Worm (Caenorhabditis elegans) whole organism, L2 larva: ENCODE results near the gene cka-1.

Experiments
- C34F6.9 ChIP-seq: fragments of 150-350 bp; optimal IDR thresholded peaks from 2 replicates; lab custom pipeline; 2014; ENCODE audit warnings: missing biosample characterization, missing genetic modification characterization
- F13H6.1 ChIP-seq: sonication (generic microtip); optimal IDR thresholded peaks from 2 replicates; lab custom pipeline; 2016; ENCODE audit warnings: missing genetic modification characterization, missing compliant biosample characterization
- R02D3.7 ChIP-seq: fragments of 150-350 bp; optimal IDR thresholded peaks from 2 replicates; lab custom pipeline; 2014; ENCODE audit warnings: missing biosample characterization, missing genetic modification characterization
- Y55F3AM.14 ChIP-seq: fragments of 200-800 bp; sonication (Bioruptor generic); optimal IDR thresholded peaks from 2 replicates; lab custom pipeline; 2018; ENCODE audit warnings: mild to moderate bottlenecking, missing genetic modification characterization, missing compliant biosample characterization
- ZK546.5 ChIP-seq: sonication (generic microtip); optimal IDR thresholded peaks from 2 replicates; lab custom pipeline; 2017; ENCODE audit warnings: missing biosample characterization, missing genetic modification characterization
- alr-1 ChIP-seq: fragments of 150-350 bp; optimal IDR thresholded peaks from 2 replicates; lab custom pipeline; 2014; ENCODE audit warnings: missing biosample characterization, missing genetic modification characterization
- aly-2 ChIP-seq: fragments of 150-350 bp; optimal IDR thresholded peaks from 2 replicates; lab custom pipeline; 2014; ENCODE audit warnings: missing biosample characterization, missing genetic modification characterization
- ama-1 ChIP-seq: fragments of 150-350 bp; optimal IDR thresholded peaks from 2 replicates; lab custom pipeline; 2018; ENCODE audit warnings: inconsistent platforms
- blmp-1 ChIP-seq: sonication (generic microtip); optimal IDR thresholded peaks from 2 replicates; lab custom pipeline; 2017; ENCODE audit warnings: missing genetic modification characterization, mild to moderate bottlenecking, missing compliant biosample characterization, antibody characterized with exemption, moderate library complexity; ENCODE audit not compliant: insufficient read depth
- ceh-16 ChIP-seq: fragments of 150-350 bp; optimal IDR thresholded peaks from 2 replicates; lab custom pipeline; 2014; ENCODE audit warnings: missing biosample characterization, missing genetic modification characterization
- ceh-82 ChIP-seq: fragments of 150-350 bp; optimal IDR thresholded peaks from 2 replicates; lab custom pipeline; 2014; ENCODE audit warnings: missing biosample characterization, missing genetic modification characterization
- crh-2 ChIP-seq: sonication (generic microtip); optimal IDR thresholded peaks from 2 replicates; lab custom pipeline; 2017; ENCODE audit warnings: missing biosample characterization, missing genetic modification characterization
- dmd-4 ChIP-seq: sonication (generic microtip); optimal IDR thresholded peaks from 2 replicates; lab custom pipeline; 2017; ENCODE audit warnings: missing biosample characterization, missing genetic modification characterization
- egl-27 ChIP-seq: sonication (generic microtip); optimal IDR thresholded peaks from 3 replicates; lab custom pipeline; 2017; ENCODE audit warnings: missing biosample characterization, missing genetic modification reagents, missing genetic modification characterization
- elt-1 ChIP-seq: fragments of 150-350 bp; optimal IDR thresholded peaks from 2 replicates; lab custom pipeline; 2014; ENCODE audit warnings: missing biosample characterization, missing genetic modification characterization
- elt-3 ChIP-seq: sonication (generic microtip); optimal IDR thresholded peaks from 2 replicates; lab custom pipeline; 2017; ENCODE audit warnings: missing biosample characterization, missing genetic modification characterization
- fos-1 ChIP-seq: fragments of 150-350 bp; optimal IDR thresholded peaks from 2 replicates; lab custom pipeline; 2014; ENCODE audit warnings: missing biosample characterization, missing genetic modification characterization
- gmeb-1 ChIP-seq: fragments of 150-350 bp; optimal IDR thresholded peaks from 2 replicates; lab custom pipeline; 2014; ENCODE audit warnings: missing biosample characterization, missing genetic modification characterization
- lin-11 ChIP-seq: fragments of 150-350 bp; sonication (generic microtip); optimal IDR thresholded peaks from 2 replicates; lab custom pipeline; 2014; ENCODE audit warnings: missing biosample characterization, missing genetic modification characterization, inconsistent platforms, mixed read lengths
- lin-13 ChIP-seq: fragments of 150-350 bp; optimal IDR thresholded peaks from 2 replicates; lab custom pipeline; 2014; ENCODE audit warnings: missing biosample characterization, missing genetic modification reagents, missing genetic modification characterization
- lin-39 ChIP-seq: fragments of 150-350 bp; optimal IDR thresholded peaks from 2 replicates; lab custom pipeline; 2014; ENCODE audit warnings: missing biosample characterization, missing genetic modification reagents, missing genetic modification characterization
- lsy-2 ChIP-seq, 2 experiments: fragments of 150-350 bp in 1 of 2; sonication (generic microtip) in 1 of 2; optimal IDR thresholded peaks; 2 replicates each; lab custom pipeline; 2014 to 2017; ENCODE audit warnings: missing biosample characterization in 2 of 2, missing genetic modification characterization in 2 of 2
- mab-5 ChIP-seq: fragments of 150-350 bp; optimal IDR thresholded peaks from 2 replicates; lab custom pipeline; 2014; ENCODE audit warnings: missing biosample characterization, missing genetic modification characterization
- mbf-1 ChIP-seq: sonication (generic microtip); optimal IDR thresholded peaks from 2 replicates; lab custom pipeline; 2017; ENCODE audit warnings: missing biosample characterization, missing genetic modification characterization
- mdl-1 ChIP-seq, 2 experiments: fragments of 150-350 bp in 1 of 2; sonication (generic microtip) in 1 of 2; optimal IDR thresholded peaks; 2 replicates each; lab custom pipeline; 2017; ENCODE audit warnings: missing biosample characterization in 2 of 2, missing genetic modification characterization in 2 of 2
- nhr-10 ChIP-seq: sonication (generic microtip); optimal IDR thresholded peaks from 2 replicates; lab custom pipeline; 2017; ENCODE audit warnings: missing biosample characterization, missing genetic modification characterization
- nhr-11 ChIP-seq: fragments of 150-350 bp; optimal IDR thresholded peaks from 2 replicates; lab custom pipeline; 2014; ENCODE audit warnings: missing biosample characterization, missing genetic modification characterization
- nhr-12 ChIP-seq: fragments of 150-350 bp; optimal IDR thresholded peaks from 2 replicates; lab custom pipeline; 2014; ENCODE audit warnings: missing biosample characterization, missing genetic modification characterization
- nhr-129 ChIP-seq: fragments of 150-350 bp; optimal IDR thresholded peaks from 2 replicates; lab custom pipeline; 2014; ENCODE audit warnings: missing biosample characterization, missing genetic modification characterization
- nhr-21 ChIP-seq: fragments of 150-350 bp; optimal IDR thresholded peaks from 2 replicates; lab custom pipeline; 2014; ENCODE audit warnings: missing biosample characterization, missing genetic modification characterization
- nhr-23 ChIP-seq: fragments of 150-350 bp; optimal IDR thresholded peaks from 2 replicates; lab custom pipeline; 2014; ENCODE audit warnings: missing biosample characterization, missing genetic modification reagents, missing genetic modification characterization
- nhr-237 ChIP-seq: fragments of 150-350 bp; optimal IDR thresholded peaks from 2 replicates; lab custom pipeline; 2014; ENCODE audit warnings: missing biosample characterization, missing genetic modification characterization
- nhr-25 ChIP-seq: fragments of 150-350 bp; sonication (generic microtip); optimal IDR thresholded peaks from 3 replicates; lab custom pipeline; 2014; ENCODE audit warnings: missing biosample characterization, missing genetic modification characterization
- nhr-6 ChIP-seq: fragments of 150-350 bp; optimal IDR thresholded peaks from 2 replicates; lab custom pipeline; 2014; ENCODE audit warnings: missing biosample characterization, missing genetic modification characterization
- nhr-77 ChIP-seq: fragments of 150-350 bp; optimal IDR thresholded peaks from 2 replicates; lab custom pipeline; 2014; ENCODE audit warnings: missing biosample characterization, missing genetic modification characterization
- peb-1 ChIP-seq: fragments of 150-350 bp; optimal IDR thresholded peaks from 2 replicates; lab custom pipeline; 2014; ENCODE audit warnings: missing biosample characterization, missing genetic modification characterization
- sem-4 ChIP-seq: fragments of 150-350 bp; optimal IDR thresholded peaks from 2 replicates; lab custom pipeline; 2014; ENCODE audit warnings: missing biosample characterization, missing genetic modification reagents, missing genetic modification characterization
- skn-1 ChIP-seq: sonication (generic microtip); optimal IDR thresholded peaks from 2 replicates; lab custom pipeline; 2017; ENCODE audit warnings: missing biosample characterization, missing genetic modification characterization
- sma-3 ChIP-seq: sonication (generic microtip); optimal IDR thresholded peaks from 2 replicates; lab custom pipeline; 2016; ENCODE audit warnings: missing genetic modification reagents, missing genetic modification characterization, missing compliant biosample characterization
- sma-9 ChIP-seq, 2 experiments: fragments of 150-350 bp in 1 of 2; sonication (generic microtip) in 1 of 2; optimal IDR thresholded peaks; 2 replicates each; lab custom pipeline; 2014 to 2016; ENCODE audit warnings: missing genetic modification characterization in 2 of 2, mild to moderate bottlenecking in 1 of 2, missing biosample characterization in 1 of 2, missing compliant biosample characterization in 1 of 2, missing genetic modification reagents in 1 of 2, moderate library complexity in 1 of 2
- snpc-4 ChIP-seq: fragments of 150-350 bp; optimal IDR thresholded peaks from 2 replicates; lab custom pipeline; 2014; ENCODE audit warnings: missing biosample characterization, missing genetic modification characterization
- unc-39 ChIP-seq: fragments of 150-350 bp; optimal IDR thresholded peaks from 2 replicates; lab custom pipeline; 2014; ENCODE audit warnings: missing biosample characterization, missing genetic modification characterization
- unc-55 ChIP-seq: fragments of 150-350 bp; sonication (generic microtip); optimal IDR thresholded peaks from 3 replicates; lab custom pipeline; 2014; ENCODE audit warnings: missing biosample characterization, missing genetic modification reagents, missing genetic modification characterization
- unc-62 ChIP-seq: fragments of 150-350 bp; optimal IDR thresholded peaks from 2 replicates; lab custom pipeline; 2014; ENCODE audit warnings: missing biosample characterization, missing genetic modification reagents, missing genetic modification characterization
- zag-1 ChIP-seq: fragments of 150-350 bp; optimal IDR thresholded peaks from 2 replicates; lab custom pipeline; 2014; ENCODE audit warnings: missing biosample characterization, missing genetic modification characterization
- ztf-1 ChIP-seq: fragments of 200-800 bp; sonication (Bioruptor generic); conservative IDR thresholded peaks from 2 replicates; pipeline ENCODE4 v1.3.6; 2022; ENCODE audit warnings: missing genetic modification characterization, missing compliant biosample characterization
- ztf-11 ChIP-seq: sonication (generic microtip); optimal IDR thresholded peaks from 2 replicates; lab custom pipeline; 2017; ENCODE audit warnings: missing biosample characterization, missing genetic modification characterization
- ztf-4 ChIP-seq: fragments of 150-350 bp; optimal IDR thresholded peaks from 2 replicates; lab custom pipeline; 2014; ENCODE audit warnings: missing biosample characterization, missing genetic modification characterization

Gene cka-1

ce11 chrIV:9737204-9737790, at the start of gene cka-1:
Gene cka-1, minus strand, starts transcription at chrIV:9737621.
- TF ChIP-seq gmeb-1 (tag; lab: Kevin White, UChicago) (no peak), ztf-11 (no peak), nhr-25 (no peak), nhr-6 (tag; lab: Kevin White, UChicago) (no peak), aly-2 (tag; lab: Kevin White, UChicago) (no peak), egl-27 (no peak), sem-4 (tag; lab: Kevin White, UChicago) (peak; percentile 20), lin-13 (no peak), ZK546.5 (tag; lab: Kevin White, UChicago) (no peak), unc-62 (GFP tag; lab: Kevin White, UChicago) (no peak), nhr-129 (tag; lab: Kevin White, UChicago) (peak; percentile 26), F13H6.1 (peak; percentile 31), fos-1 (tag; lab: Kevin White, UChicago) (peak; percentile 63), nhr-237 (no peak), ama-1 (lab: Kevin White, UChicago) (no peak), nhr-12 (tag; lab: Kevin White, UChicago) (no peak), lin-11 (tag; lab: Kevin White, UChicago) (no peak), skn-1 (tag; lab: Kevin White, UChicago) (no peak), alr-1 (tag; lab: Kevin White, UChicago) (no peak), sma-3 (peak; percentile 19), ztf-4 (no peak), nhr-77 (tag; lab: Kevin White, UChicago) (no peak), mbf-1 (tag; lab: Kevin White, UChicago) (no peak), ceh-16 (no peak), elt-1 (tag; lab: Kevin White, UChicago) (no peak), Y55F3AM.14 (no peak), ceh-82 (no peak), nhr-11 (tag; lab: Kevin White, UChicago) (no peak), sma-9 (GFP tag; optimal IDR thresholded peaks at IDR 0.05; lab: Kevin White, UChicago) (peak; percentile 0), sma-9 (tag; optimal IDR thresholded peaks at IDR 0.05; lab: Kevin White, UChicago) (no peak), nhr-23 (tag; lab: Kevin White, UChicago) (no peak), elt-3 (tag; lab: Kevin White, UChicago) (no peak), zag-1 (tag; lab: Kevin White, UChicago) (no peak), nhr-10 (tag; lab: Kevin White, UChicago) (no peak), R02D3.7 (tag; lab: Kevin White, UChicago) (no peak), nhr-21 (tag; lab: Kevin White, UChicago) (no peak), C34F6.9 (tag; lab: Kevin White, UChicago) (no peak), lin-39 (tag; lab: Kevin White, UChicago) (no peak), blmp-1 (tag; lab: Kevin White, UChicago) (no peak), peb-1 (no peak), dmd-4 (tag; lab: Kevin White, UChicago) (no peak), crh-2 (no peak), mdl-1 (tag; optimal IDR thresholded peaks at IDR 0.05; lab: Kevin White, UChicago) (no peak), unc-39 (tag; lab: Kevin White, UChicago) (no peak), mab-5 (tag; lab: Kevin White, UChicago) (no peak), unc-55 (GFP tag; lab: Kevin White, UChicago) (no peak), lsy-2 (tag; optimal IDR thresholded peaks at IDR 0.05; lab: Kevin White, UChicago) (no peak), ztf-1 (GFP tag; lab: Robert Waterston, UW) (no peak), snpc-4 (tag; lab: Kevin White, UChicago) (no peak)
- TF ChIP-seq, all 48 proteins: peak for 6
